ENCODE assay signal across 1 worm cellular context in genomic region chrII:12621908-12622566, ce11.
TF ChIP-seq lines count a peak whose summit lies in the region.

TSS of gene nspe-8 (minus strand) at chrII:12621958.

TF ChIP-seq in whole organism, L1 larva, 84 proteins besides CTCF, POLR2A, EP300 and RAD21 (continued from another document):
- TF ChIP-seq sup-37 (GFP tag; optimal IDR thresholded peaks at IDR 0.05; lab: Kevin White, UChicago) (no peak), ceh-63 (GFP tag; optimal IDR thresholded peaks at IDR 0.05; lab: Kevin White, UChicago) (no peak), nhr-85 (tag; lab: Kevin White, UChicago) (peak; percentile 97), nhr-12 (tag; optimal IDR thresholded peaks at IDR 0.05; lab: Kevin White, UChicago) (no peak), snu-23 (GFP tag; optimal IDR thresholded peaks at IDR 0.05; lab: Kevin White, UChicago) (peak; percentile 63), rnt-1 (tag; optimal IDR thresholded peaks at IDR 0.05; lab: Kevin White, UChicago) (no peak), unc-62 (GFP tag; optimal IDR thresholded peaks at IDR 0.05; lab: Kevin White, UChicago) (no peak), lin-39 (tag; optimal IDR thresholded peaks at IDR 0.05; lab: Kevin White, UChicago) (peak; percentile 24), blmp-1 (tag; optimal IDR thresholded peaks at IDR 0.05; lab: Kevin White, UChicago) (peak; percentile 38), pqm-1 (tag; optimal IDR thresholded peaks at IDR 0.05; lab: Kevin White, UChicago) (no peak), mab-9 (GFP tag; IDR thresholded peaks at IDR 0.05; lab: Robert Waterston, UW) (no peak), nhr-20 (tag; optimal IDR thresholded peaks at IDR 0.05; lab: Kevin White, UChicago) (peak; percentile 90), irx-1 (tag; optimal IDR thresholded peaks at IDR 0.05; lab: Kevin White, UChicago) (no peak)
TF ChIP-seq in whole organism, L1 larva: peak in this region for 16.
